Worm (Caenorhabditis elegans) whole organism, L4/young adult: Measurements from ENCODE around the gene C47E12.14.

Experiments used
- dao-5 ChIP-seq: sonication (generic microtip); optimal IDR thresholded peaks from 2 replicates; lab custom pipeline; 2016; ENCODE audit warnings: missing genotype, missing genetic modification characterization, moderate library complexity, missing compliant biosample characterization
- him-1 ChIP-seq: sonication (generic microtip); optimal IDR thresholded peaks from 2 replicates; lab custom pipeline; 2016; ENCODE audit warnings: missing genotype, missing genetic modification reagents, missing genetic modification characterization, missing compliant biosample characterization

DNA sequence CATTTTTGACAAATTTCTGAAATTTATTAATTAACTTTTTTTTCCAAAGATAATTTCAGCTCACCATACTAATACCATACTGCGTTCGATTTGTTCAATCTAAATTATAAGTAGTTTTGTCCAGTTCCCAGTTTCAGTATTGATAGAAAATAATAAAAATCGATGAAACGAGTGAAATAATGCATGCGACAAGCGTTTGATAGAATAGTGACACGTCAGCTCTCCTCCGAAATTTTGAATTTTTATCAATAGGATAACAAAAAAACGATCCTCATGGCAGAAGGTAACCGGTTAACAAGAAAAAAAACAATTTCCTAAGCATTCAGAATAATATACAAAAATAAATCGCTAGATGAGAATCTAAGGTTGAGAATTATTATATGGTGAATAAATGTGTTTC, 25.6 kb upstream of the C47E12.14 start, which contains the start of gene C47E12.3:
- no peak for TF ChIP-seq him-1 (tag; lab: Kevin White, UChicago)
- no peak for TF ChIP-seq dao-5
